Worm (Caenorhabditis elegans) whole organism, midembryonic: ENCODE data around the gene twk-25.

ENCODE experiments used
- T22C8.4 ChIP-seq: fragments of 200-800 bp; sonication (Bioruptor generic); IDR thresholded peaks from 2 replicates; pipeline ENCODE4 v1.3.6; 2022; ENCODE audit warnings: missing genetic modification characterization, missing compliant biosample characterization
- flt-1 ChIP-seq: fragments of 200-800 bp; sonication (Bioruptor generic); IDR thresholded peaks from 2 replicates; pipeline ENCODE4 v1.3.6; 2022; ENCODE audit warnings: missing genetic modification characterization, missing compliant biosample characterization
- klf-2 ChIP-seq: fragments of 200-800 bp; sonication (Bioruptor generic); conservative IDR thresholded peaks from 2 replicates; pipeline ENCODE4 v1.3.6; 2022; ENCODE audit warnings: missing genetic modification reagents, missing genetic modification characterization, missing compliant biosample characterization
- med-1 ChIP-seq: sonication (generic microtip); optimal IDR thresholded peaks from 2 replicates; lab custom pipeline; 2017; ENCODE audit warnings: missing genetic modification characterization, mild to moderate bottlenecking, missing compliant biosample characterization, antibody characterized with exemption, missing genetic modification reagents; ENCODE audit not compliant: insufficient read depth
- ref-1 ChIP-seq: fragments of 200-800 bp; sonication (Bioruptor generic); conservative IDR thresholded peaks from 2 replicates; pipeline ENCODE4 v1.3.6; 2022; ENCODE audit warnings: missing genetic modification reagents, missing genetic modification characterization, missing compliant biosample characterization
- tab-1 ChIP-seq: fragments of 200-800 bp; sonication (Bioruptor generic); IDR thresholded peaks from 2 replicates; pipeline ENCODE4 v1.3.6; 2022; ENCODE audit warnings: missing genetic modification characterization, missing compliant biosample characterization
- ztf-23 ChIP-seq: fragments of 200-800 bp; sonication (Bioruptor generic); IDR thresholded peaks from 2 replicates; pipeline ENCODE4 v1.3.6; 2022; ENCODE audit warnings: missing genetic modification reagents, missing genetic modification characterization, missing compliant biosample characterization

ce11 chrIV:11520960-11521359, 16.4 kb downstream of the twk-25 start, which contains the start of the genes M04B2.4 and gfl-1:
- TF ChIP-seq tab-1 (GFP tag; lab: Robert Waterston, UW) (no peak), ztf-23 (GFP tag; lab: Robert Waterston, UW) (no peak), ref-1 (GFP tag; lab: Robert Waterston, UW) (no peak), med-1 (GFP tag; lab: Kevin White, UChicago) (no peak), T22C8.4 (GFP tag; lab: Robert Waterston, UW) (no peak), klf-2 (GFP tag; lab: Robert Waterston, UW) (no peak), flt-1 (GFP tag; lab: Robert Waterston, UW) (no peak)
